Worm (Caenorhabditis elegans): ENCODE results near the gene cest-30.

- TF ChIP-seq nhr-237 (tag; optimal IDR thresholded peaks at IDR 0.05) = no peak
- no peak for TF ChIP-seq ZK546.5 (tag; optimal IDR thresholded peaks at IDR 0.05)
- no peak for TF ChIP-seq blmp-1 (tag; optimal IDR thresholded peaks at IDR 0.05; ENCODE audit: insufficient read depth)
- no peak for TF ChIP-seq nhr-12 (tag; optimal IDR thresholded peaks at IDR 0.05)
- no peak for TF ChIP-seq nhr-129 (tag; optimal IDR thresholded peaks at IDR 0.05)
These were observed 34.8 kb upstream of the cest-30 start for ce11 chrV:5297740-5298139.

Measured in whole organism, L2 larva.